Worm (Caenorhabditis elegans) whole organism, L2 larva: ENCODE measurements around the gene Y32B12A.5.

ENCODE experiments used
- C34F6.9 ChIP-seq: fragments of 150-350 bp; optimal IDR thresholded peaks from 2 replicates; lab custom pipeline; 2014; ENCODE audit warnings: missing biosample characterization, missing genetic modification characterization
- F13H6.1 ChIP-seq: sonication (generic microtip); optimal IDR thresholded peaks from 2 replicates; lab custom pipeline; 2016; ENCODE audit warnings: missing genetic modification characterization, missing compliant biosample characterization
- Y55F3AM.14 ChIP-seq: fragments of 200-800 bp; sonication (Bioruptor generic); optimal IDR thresholded peaks from 2 replicates; lab custom pipeline; 2018; ENCODE audit warnings: mild to moderate bottlenecking, missing genetic modification characterization, missing compliant biosample characterization
- ZK546.5 ChIP-seq: sonication (generic microtip); optimal IDR thresholded peaks from 2 replicates; lab custom pipeline; 2017; ENCODE audit warnings: missing biosample characterization, missing genetic modification characterization
- alr-1 ChIP-seq: fragments of 150-350 bp; optimal IDR thresholded peaks from 2 replicates; lab custom pipeline; 2014; ENCODE audit warnings: missing biosample characterization, missing genetic modification characterization
- aly-2 ChIP-seq: fragments of 150-350 bp; optimal IDR thresholded peaks from 2 replicates; lab custom pipeline; 2014; ENCODE audit warnings: missing biosample characterization, missing genetic modification characterization
- ama-1 ChIP-seq: fragments of 150-350 bp; optimal IDR thresholded peaks from 2 replicates; lab custom pipeline; 2018; ENCODE audit warnings: inconsistent platforms
- ceh-82 ChIP-seq: fragments of 150-350 bp; optimal IDR thresholded peaks from 2 replicates; lab custom pipeline; 2014; ENCODE audit warnings: missing biosample characterization, missing genetic modification characterization
- crh-2 ChIP-seq: sonication (generic microtip); optimal IDR thresholded peaks from 2 replicates; lab custom pipeline; 2017; ENCODE audit warnings: missing biosample characterization, missing genetic modification characterization
- dmd-4 ChIP-seq: sonication (generic microtip); optimal IDR thresholded peaks from 2 replicates; lab custom pipeline; 2017; ENCODE audit warnings: missing biosample characterization, missing genetic modification characterization
- egl-27 ChIP-seq: sonication (generic microtip); optimal IDR thresholded peaks from 3 replicates; lab custom pipeline; 2017; ENCODE audit warnings: missing biosample characterization, missing genetic modification reagents, missing genetic modification characterization
- elt-1 ChIP-seq: fragments of 150-350 bp; optimal IDR thresholded peaks from 2 replicates; lab custom pipeline; 2014; ENCODE audit warnings: missing biosample characterization, missing genetic modification characterization
- elt-3 ChIP-seq: sonication (generic microtip); optimal IDR thresholded peaks from 2 replicates; lab custom pipeline; 2017; ENCODE audit warnings: missing biosample characterization, missing genetic modification characterization
- fos-1 ChIP-seq: fragments of 150-350 bp; optimal IDR thresholded peaks from 2 replicates; lab custom pipeline; 2014; ENCODE audit warnings: missing biosample characterization, missing genetic modification characterization
- gmeb-1 ChIP-seq: fragments of 150-350 bp; optimal IDR thresholded peaks from 2 replicates; lab custom pipeline; 2014; ENCODE audit warnings: missing biosample characterization, missing genetic modification characterization
- lin-11 ChIP-seq: fragments of 150-350 bp; sonication (generic microtip); optimal IDR thresholded peaks from 2 replicates; lab custom pipeline; 2014; ENCODE audit warnings: missing biosample characterization, missing genetic modification characterization, inconsistent platforms, mixed read lengths
- lin-13 ChIP-seq: fragments of 150-350 bp; optimal IDR thresholded peaks from 2 replicates; lab custom pipeline; 2014; ENCODE audit warnings: missing biosample characterization, missing genetic modification reagents, missing genetic modification characterization
- lin-39 ChIP-seq: fragments of 150-350 bp; optimal IDR thresholded peaks from 2 replicates; lab custom pipeline; 2014; ENCODE audit warnings: missing biosample characterization, missing genetic modification reagents, missing genetic modification characterization
- mdl-1 ChIP-seq, 2 experiments: fragments of 150-350 bp in 1 of 2; sonication (generic microtip) in 1 of 2; optimal IDR thresholded peaks; 2 replicates each; lab custom pipeline; 2017; ENCODE audit warnings: missing biosample characterization in 2 of 2, missing genetic modification characterization in 2 of 2
- nhr-10 ChIP-seq: sonication (generic microtip); optimal IDR thresholded peaks from 2 replicates; lab custom pipeline; 2017; ENCODE audit warnings: missing biosample characterization, missing genetic modification characterization
- nhr-11 ChIP-seq: fragments of 150-350 bp; optimal IDR thresholded peaks from 2 replicates; lab custom pipeline; 2014; ENCODE audit warnings: missing biosample characterization, missing genetic modification characterization
- nhr-21 ChIP-seq: fragments of 150-350 bp; optimal IDR thresholded peaks from 2 replicates; lab custom pipeline; 2014; ENCODE audit warnings: missing biosample characterization, missing genetic modification characterization
- nhr-23 ChIP-seq: fragments of 150-350 bp; optimal IDR thresholded peaks from 2 replicates; lab custom pipeline; 2014; ENCODE audit warnings: missing biosample characterization, missing genetic modification reagents, missing genetic modification characterization
- nhr-237 ChIP-seq: fragments of 150-350 bp; optimal IDR thresholded peaks from 2 replicates; lab custom pipeline; 2014; ENCODE audit warnings: missing biosample characterization, missing genetic modification characterization
- nhr-25 ChIP-seq: fragments of 150-350 bp; sonication (generic microtip); optimal IDR thresholded peaks from 3 replicates; lab custom pipeline; 2014; ENCODE audit warnings: missing biosample characterization, missing genetic modification characterization
- nhr-6 ChIP-seq: fragments of 150-350 bp; optimal IDR thresholded peaks from 2 replicates; lab custom pipeline; 2014; ENCODE audit warnings: missing biosample characterization, missing genetic modification characterization
- nhr-77 ChIP-seq: fragments of 150-350 bp; optimal IDR thresholded peaks from 2 replicates; lab custom pipeline; 2014; ENCODE audit warnings: missing biosample characterization, missing genetic modification characterization
- peb-1 ChIP-seq: fragments of 150-350 bp; optimal IDR thresholded peaks from 2 replicates; lab custom pipeline; 2014; ENCODE audit warnings: missing biosample characterization, missing genetic modification characterization
- skn-1 ChIP-seq: sonication (generic microtip); optimal IDR thresholded peaks from 2 replicates; lab custom pipeline; 2017; ENCODE audit warnings: missing biosample characterization, missing genetic modification characterization
- sma-3 ChIP-seq: sonication (generic microtip); optimal IDR thresholded peaks from 2 replicates; lab custom pipeline; 2016; ENCODE audit warnings: missing genetic modification reagents, missing genetic modification characterization, missing compliant biosample characterization
- snpc-4 ChIP-seq: fragments of 150-350 bp; optimal IDR thresholded peaks from 2 replicates; lab custom pipeline; 2014; ENCODE audit warnings: missing biosample characterization, missing genetic modification characterization
- zag-1 ChIP-seq: fragments of 150-350 bp; optimal IDR thresholded peaks from 2 replicates; lab custom pipeline; 2014; ENCODE audit warnings: missing biosample characterization, missing genetic modification characterization
- ztf-1 ChIP-seq: fragments of 200-800 bp; sonication (Bioruptor generic); conservative IDR thresholded peaks from 2 replicates; pipeline ENCODE4 v1.3.6; 2022; ENCODE audit warnings: missing genetic modification characterization, missing compliant biosample characterization
- ztf-11 ChIP-seq: sonication (generic microtip); optimal IDR thresholded peaks from 2 replicates; lab custom pipeline; 2017; ENCODE audit warnings: missing biosample characterization, missing genetic modification characterization
- ztf-4 ChIP-seq: fragments of 150-350 bp; optimal IDR thresholded peaks from 2 replicates; lab custom pipeline; 2014; ENCODE audit warnings: missing biosample characterization, missing genetic modification characterization

The Y32B12A.5 gene

DNA sequence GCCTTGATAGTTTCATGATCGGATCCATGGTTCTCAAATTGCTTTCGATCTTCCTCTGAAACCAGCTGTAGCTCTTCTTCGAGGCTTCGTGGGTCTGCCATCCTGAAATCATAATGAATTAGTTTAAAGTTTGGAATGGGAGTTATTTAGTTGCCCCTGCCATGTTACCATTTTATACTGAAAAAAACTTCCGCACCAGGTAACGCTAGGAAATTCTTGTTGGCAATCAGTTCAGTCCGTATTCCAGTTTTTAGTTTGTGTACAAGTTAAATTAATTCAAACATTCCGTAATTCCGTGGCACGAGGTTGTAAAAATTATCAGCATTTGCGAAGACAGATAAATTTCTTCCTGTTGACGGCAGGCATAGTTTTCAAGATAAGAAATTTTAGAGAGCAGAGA, at the start of gene Y32B12A.5:
Gene Y32B12A.5 (minus strand): TSS at position 101 of the 400 bp plus-strand sequence.
- no peak for TF ChIP-seq nhr-21
- no peak for TF ChIP-seq skn-1 (tag; lab: Kevin White, UChicago)
- no peak for TF ChIP-seq nhr-25 (tag; lab: Kevin White, UChicago)
- no peak for TF ChIP-seq nhr-77 (tag; lab: Kevin White, UChicago)
- TF ChIP-seq dmd-4 (tag; lab: Kevin White, UChicago) = no peak
- no peak for TF ChIP-seq ztf-11 (tag; lab: Kevin White, UChicago)
- TF ChIP-seq egl-27 = no peak
- TF ChIP-seq crh-2 (tag; lab: Kevin White, UChicago) = no peak
- TF ChIP-seq mdl-1 (tag; optimal IDR thresholded peaks at IDR 0.05; lab: Kevin White, UChicago) = no peak
- no peak for TF ChIP-seq nhr-237 (tag; lab: Kevin White, UChicago)
- TF ChIP-seq fos-1 = no peak
- no peak for TF ChIP-seq elt-1 (tag; lab: Kevin White, UChicago)

DNA sequence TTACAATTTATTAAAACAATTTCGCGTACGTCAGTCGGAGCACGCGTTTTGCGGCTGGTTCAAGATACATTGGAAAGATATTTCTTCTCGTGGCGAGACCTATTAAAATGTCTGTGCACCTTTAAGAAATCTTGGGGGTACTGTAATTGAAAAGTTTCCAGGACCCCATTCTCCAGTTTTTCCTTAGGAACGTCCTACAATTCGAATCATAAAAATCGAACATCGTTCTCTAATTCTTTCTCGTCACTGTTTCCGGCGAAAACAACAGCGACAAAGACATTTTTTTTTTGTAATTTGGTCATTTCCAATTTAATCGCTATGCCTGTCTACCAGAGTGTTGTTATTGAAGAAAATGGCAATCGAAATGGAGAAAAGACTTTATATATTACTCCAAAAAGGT, 49.3 kb upstream of the Y32B12A.5 start, which contains the start of gene Y32B12B.1:
Gene Y32B12B.1 (plus strand): TSS at position 301 of the 400 bp plus-strand sequence.
- no peak for TF ChIP-seq lin-13 (GFP tag; lab: Kevin White, UChicago)
- TF ChIP-seq snpc-4 = no peak
- no peak for TF ChIP-seq zag-1
- no peak for TF ChIP-seq nhr-21
- no peak for TF ChIP-seq nhr-10
- TF ChIP-seq fos-1 = no peak
- no peak for TF ChIP-seq sma-3 (GFP tag; lab: Kevin White, UChicago)
- no peak for TF ChIP-seq peb-1 (tag; lab: Kevin White, UChicago)
- TF ChIP-seq ztf-11 (tag; lab: Kevin White, UChicago) = no peak
- TF ChIP-seq, all 48 proteins: peak for 0

DNA sequence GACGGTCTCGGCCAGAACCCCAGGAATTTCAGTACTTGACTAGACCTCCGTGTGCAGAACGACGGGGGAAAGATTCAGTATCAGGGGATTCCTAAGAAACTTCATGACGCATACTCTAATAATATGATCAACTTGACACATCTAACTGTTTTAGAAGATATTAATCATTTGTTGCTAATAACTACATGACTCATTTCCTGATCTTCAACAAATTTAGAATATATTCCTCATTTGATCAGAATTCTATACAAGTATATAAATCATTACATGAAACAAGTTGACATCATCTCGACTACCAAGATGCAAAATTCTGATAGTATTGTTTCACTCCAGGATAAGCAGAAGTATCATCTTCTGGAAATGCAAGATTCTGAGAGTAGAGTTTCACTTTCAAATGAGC, 47.8 kb upstream of the Y32B12A.5 start, which contains the start of gene Y32B12B.8:
Gene Y32B12B.8 (plus strand): TSS at position 301 of the 400 bp plus-strand sequence.
- TF ChIP-seq elt-3 (tag; lab: Kevin White, UChicago) = no peak
- no peak for TF ChIP-seq Y55F3AM.14 (GFP tag; lab: Kevin White, UChicago)
- TF ChIP-seq aly-2 (tag; lab: Kevin White, UChicago) = no peak
- no peak for TF ChIP-seq nhr-237 (tag; lab: Kevin White, UChicago)
- no peak for TF ChIP-seq snpc-4
- TF ChIP-seq ama-1 (lab: Kevin White, UChicago) = no peak
- no peak for TF ChIP-seq alr-1 (tag; lab: Kevin White, UChicago)
- no peak for TF ChIP-seq ztf-1 (GFP tag; lab: Robert Waterston, UW)
- no peak for TF ChIP-seq nhr-77 (tag; lab: Kevin White, UChicago)
- no peak for TF ChIP-seq gmeb-1 (tag; lab: Kevin White, UChicago)
- TF ChIP-seq ZK546.5 (tag; lab: Kevin White, UChicago) = no peak
- no peak for TF ChIP-seq sma-3 (GFP tag; lab: Kevin White, UChicago)
- TF ChIP-seq ztf-4 (tag; lab: Kevin White, UChicago) = no peak
- TF ChIP-seq C34F6.9 = no peak
- TF ChIP-seq lin-11 (tag; lab: Kevin White, UChicago) = no peak

ce11 chrV:16534000-16534399, 46.6 kb upstream of the Y32B12A.5 start, which contains the start of gene cpr-2:
TSS of gene cpr-2 (minus strand) at chrV:16534100.
- TF ChIP-seq ceh-82 = no peak
- no peak for TF ChIP-seq alr-1 (tag; lab: Kevin White, UChicago)
- TF ChIP-seq lin-13 (GFP tag; lab: Kevin White, UChicago) = no peak
- TF ChIP-seq egl-27 = no peak
- no peak for TF ChIP-seq nhr-77 (tag; lab: Kevin White, UChicago)
- TF ChIP-seq F13H6.1 (tag; lab: Kevin White, UChicago) = no peak
- no peak for TF ChIP-seq dmd-4 (tag; lab: Kevin White, UChicago)
- no peak for TF ChIP-seq zag-1
- no peak for TF ChIP-seq C34F6.9
- TF ChIP-seq nhr-6 = no peak
- no peak for TF ChIP-seq lin-39 (tag; lab: Kevin White, UChicago)
- TF ChIP-seq nhr-25 (tag; lab: Kevin White, UChicago) = no peak
- no peak for TF ChIP-seq fos-1
- no peak for TF ChIP-seq nhr-23 (tag; lab: Kevin White, UChicago)
- no peak for TF ChIP-seq elt-1 (tag; lab: Kevin White, UChicago)
- TF ChIP-seq aly-2 (tag; lab: Kevin White, UChicago) = no peak
- no peak for TF ChIP-seq nhr-11 (tag; lab: Kevin White, UChicago)

DNA sequence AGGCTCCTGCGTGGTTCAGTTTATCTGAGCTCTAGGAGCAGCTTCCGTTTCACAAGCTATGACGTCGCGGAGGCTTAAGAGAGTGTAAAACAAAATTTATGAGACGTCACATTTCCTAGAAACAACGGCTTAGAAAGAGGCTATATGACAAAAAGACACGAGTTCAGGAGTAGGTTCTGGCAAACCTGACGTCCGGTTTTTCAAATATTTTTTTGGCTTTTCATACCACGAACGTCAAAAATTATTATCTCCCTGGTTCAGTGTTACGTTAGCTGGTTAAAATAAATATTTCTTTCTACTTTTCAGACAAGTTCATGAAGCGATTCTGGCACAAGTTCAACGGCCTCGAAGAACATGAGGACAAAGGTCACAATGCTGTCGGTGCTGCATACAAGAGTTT, 40.4 kb upstream of the Y32B12A.5 start, which contains the start of gene F36D3.16:
Gene F36D3.16 (plus strand): TSS at position 301 of the 400 bp plus-strand sequence.
- TF ChIP-seq ztf-11 (tag; lab: Kevin White, UChicago) (no peak), gmeb-1 (tag; lab: Kevin White, UChicago) (no peak), alr-1 (tag; lab: Kevin White, UChicago) (no peak), mdl-1 (tag; optimal IDR thresholded peaks at IDR 0.05; lab: Kevin White, UChicago) (no peak), aly-2 (tag; lab: Kevin White, UChicago) (no peak)
